Fruit fly (Drosophila melanogaster) whole organism, prepupa: ENCODE data around the gene Pex1.

Source experiments
- Blimp-1 ChIP-seq: fragments of 200-800 bp; sonication (Bioruptor generic); optimal IDR thresholded peaks from 3 replicates; lab custom pipeline; 2017; ENCODE audit warnings: missing biosample characterization, missing genetic modification characterization, mild to moderate bottlenecking, moderate library complexity, missing genetic modification reagents
- CG11294 ChIP-seq: fragments of 200-800 bp; sonication (Bioruptor generic); IDR thresholded peaks from 2 replicates; pipeline ENCODE4 v1.3.6; 2022; ENCODE audit warnings: missing biosample characterization, missing genetic modification characterization
- CG11902 ChIP-seq: fragments of 200-800 bp; sonication (Bioruptor generic); optimal IDR thresholded peaks from 3 replicates; lab custom pipeline; 2016; ENCODE audit warnings: missing biosample characterization, missing genetic modification characterization
- CG1621 ChIP-seq: fragments of 200-800 bp; sonication (Bioruptor generic); optimal IDR thresholded peaks from 3 replicates; lab custom pipeline; 2018; ENCODE audit warnings: missing biosample characterization, mild to moderate bottlenecking, missing genetic modification characterization
- CG16779 ChIP-seq: fragments of 200-800 bp; sonication (Bioruptor generic); optimal IDR thresholded peaks from 3 replicates; lab custom pipeline; 2017; ENCODE audit warnings: missing biosample characterization, mild to moderate bottlenecking, missing genetic modification characterization
- CG34406 ChIP-seq: fragments of 200-800 bp; sonication (Bioruptor generic); optimal IDR thresholded peaks from 3 replicates; lab custom pipeline; 2016; ENCODE audit warnings: missing biosample characterization, missing genetic modification characterization
- CG3919 ChIP-seq: fragments of 200-800 bp; sonication (Bioruptor generic); optimal IDR thresholded peaks from 3 replicates; lab custom pipeline; 2016; ENCODE audit warnings: missing biosample characterization, missing genetic modification characterization
- CG4318 ChIP-seq: fragments of 200-800 bp; sonication (Bioruptor generic); optimal IDR thresholded peaks from 3 replicates; lab custom pipeline; 2017; ENCODE audit warnings: missing biosample characterization, mild to moderate bottlenecking, missing genetic modification characterization
- CG6163 ChIP-seq: fragments of 200-800 bp; sonication (Bioruptor generic); IDR thresholded peaks from 3 replicates; pipeline ENCODE4 v1.3.6; 2022; ENCODE audit warnings: missing biosample characterization, missing genetic modification characterization
- CG6792 ChIP-seq: fragments of 200-800 bp; sonication (Bioruptor generic); optimal IDR thresholded peaks from 3 replicates; lab custom pipeline; 2016; ENCODE audit warnings: missing biosample characterization, missing genetic modification characterization
- CG6808 ChIP-seq: fragments of 200-800 bp; sonication (Bioruptor generic); optimal IDR thresholded peaks from 3 replicates; lab custom pipeline; 2017; ENCODE audit warnings: missing biosample characterization, missing genetic modification characterization, mild to moderate bottlenecking, moderate library complexity, missing genetic modification reagents
- CG6854 ChIP-seq: fragments of 200-800 bp; sonication (Bioruptor generic); optimal IDR thresholded peaks from 2 replicates; lab custom pipeline; 2017; ENCODE audit warnings: missing biosample characterization, mild to moderate bottlenecking, missing genetic modification characterization
- CG8119 ChIP-seq: fragments of 200-800 bp; sonication (Bioruptor generic); IDR thresholded peaks from 3 replicates; pipeline ENCODE4 v1.3.6; 2022; ENCODE audit warnings: missing biosample characterization, missing genetic modification characterization
- CG8319 ChIP-seq: fragments of 200-800 bp; sonication (Bioruptor generic); optimal IDR thresholded peaks from 3 replicates; lab custom pipeline; 2016; ENCODE audit warnings: missing biosample characterization, missing genetic modification characterization
- CG8632 ChIP-seq: fragments of 200-800 bp; sonication (Bioruptor generic); optimal IDR thresholded peaks from 3 replicates; lab custom pipeline; 2016; ENCODE audit warnings: missing biosample characterization, missing genetic modification characterization
- CG9139 ChIP-seq: fragments of 200-800 bp; sonication (Bioruptor generic); optimal IDR thresholded peaks from 3 replicates; lab custom pipeline; 2017; ENCODE audit warnings: missing biosample characterization, mild to moderate bottlenecking, missing genetic modification characterization
- Eip78C ChIP-seq: fragments of 200-800 bp; sonication (Bioruptor generic); peaks from one replicate; lab custom pipeline; 2016; ENCODE audit warnings: missing biosample characterization, missing genetic modification characterization
- Eip93F ChIP-seq: fragments of 200-800 bp; sonication (Bioruptor generic); optimal IDR thresholded peaks from 2 replicates; lab custom pipeline; 2016; ENCODE audit warnings: missing biosample characterization, mild to moderate bottlenecking, missing genetic modification characterization
- Ets21C ChIP-seq: fragments of 200-800 bp; sonication (Bioruptor generic); optimal IDR thresholded peaks from 3 replicates; lab custom pipeline; 2016; ENCODE audit warnings: missing biosample characterization, missing genetic modification characterization
- Ets96B ChIP-seq: fragments of 200-800 bp; optimal IDR thresholded peaks from 2 replicates; lab custom pipeline; 2019; ENCODE audit warnings: missing biosample characterization, mild to moderate bottlenecking, missing genetic modification characterization, moderate library complexity
- Gug ChIP-seq: fragments of 200-800 bp; sonication (Bioruptor generic); IDR thresholded peaks from 2 replicates; pipeline ENCODE4 v1.3.6; 2022; ENCODE audit warnings: missing biosample characterization, missing genetic modification characterization
- Hr39 ChIP-seq: fragments of 200-800 bp; sonication (Bioruptor generic); optimal IDR thresholded peaks from 2 replicates; lab custom pipeline; 2016; ENCODE audit warnings: missing biosample characterization, missing genetic modification characterization
- Hr4 ChIP-seq: fragments of 200-800 bp; sonication (Bioruptor generic); optimal IDR thresholded peaks from 3 replicates; lab custom pipeline; 2016; ENCODE audit warnings: missing biosample characterization, missing genetic modification characterization
- Met ChIP-seq: fragments of 200-800 bp; sonication (Bioruptor generic); optimal IDR thresholded peaks from 3 replicates; lab custom pipeline; 2016; ENCODE audit warnings: missing biosample characterization, missing genetic modification characterization
- OdsH ChIP-seq: fragments of 200-800 bp; sonication (Bioruptor generic); optimal IDR thresholded peaks from 3 replicates; lab custom pipeline; 2016; ENCODE audit warnings: missing biosample characterization, missing genetic modification characterization
- Smox ChIP-seq: fragments of 200-800 bp; sonication (Bioruptor generic); optimal IDR thresholded peaks from 3 replicates; lab custom pipeline; 2016; ENCODE audit warnings: missing biosample characterization, missing genetic modification characterization
- Sox102F ChIP-seq: fragments of 200-800 bp; sonication (Bioruptor generic); optimal IDR thresholded peaks from 2 replicates; lab custom pipeline; 2016; ENCODE audit warnings: missing biosample characterization, mild to moderate bottlenecking, missing genetic modification characterization
- Sox14 ChIP-seq: fragments of 200-800 bp; sonication (Bioruptor generic); optimal IDR thresholded peaks from 3 replicates; lab custom pipeline; 2016; ENCODE audit warnings: missing biosample characterization, missing genetic modification characterization
- achi ChIP-seq: fragments of 200-800 bp; sonication (Bioruptor generic); optimal IDR thresholded peaks from 3 replicates; lab custom pipeline; 2016; ENCODE audit warnings: missing biosample characterization, missing genetic modification characterization
- cyc ChIP-seq: fragments of 200-800 bp; sonication (Bioruptor generic); optimal IDR thresholded peaks from 3 replicates; lab custom pipeline; 2016; ENCODE audit warnings: missing biosample characterization, missing genetic modification characterization
- dsx ChIP-seq: fragments of 200-800 bp; optimal IDR thresholded peaks from 3 replicates; lab custom pipeline; 2019; ENCODE audit warnings: missing biosample characterization, mild to moderate bottlenecking, missing genetic modification characterization, moderate library complexity; ENCODE audit not compliant: poor library complexity, severe bottlenecking
- eg ChIP-seq: fragments of 200-800 bp; sonication (Bioruptor generic); IDR thresholded peaks from 3 replicates; pipeline ENCODE4 v1.3.6; 2022; ENCODE audit warnings: missing biosample characterization, missing genetic modification characterization
- esn ChIP-seq: fragments of 200-800 bp; sonication (Bioruptor generic); optimal IDR thresholded peaks from 2 replicates; lab custom pipeline; 2016; ENCODE audit warnings: missing biosample characterization, mild to moderate bottlenecking, missing genetic modification characterization, moderate library complexity
- fd59A ChIP-seq: fragments of 200-800 bp; sonication (Bioruptor generic); optimal IDR thresholded peaks from 2 replicates; lab custom pipeline; 2017; ENCODE audit warnings: missing biosample characterization, mild to moderate bottlenecking, missing genetic modification characterization, missing genetic modification reagents
- fkh ChIP-seq: fragments of 200-800 bp; sonication (Bioruptor generic); optimal IDR thresholded peaks from 3 replicates; lab custom pipeline; 2017; ENCODE audit warnings: missing biosample characterization, mild to moderate bottlenecking, missing genetic modification characterization, moderate library complexity
- lz ChIP-seq: fragments of 200-800 bp; sonication (Bioruptor generic); optimal IDR thresholded peaks from 3 replicates; lab custom pipeline; 2016; ENCODE audit warnings: missing biosample characterization, missing genetic modification characterization
- net ChIP-seq: fragments of 200-800 bp; sonication (Bioruptor generic); optimal IDR thresholded peaks from 3 replicates; lab custom pipeline; 2016; ENCODE audit warnings: missing biosample characterization, missing genetic modification characterization
- pdm3 ChIP-seq: fragments of 200-800 bp; sonication (Bioruptor generic); optimal IDR thresholded peaks from 3 replicates; lab custom pipeline; 2016; ENCODE audit warnings: missing biosample characterization, missing genetic modification characterization
- salr ChIP-seq, 2 experiments: fragments of 200-800 bp; sonication (Bioruptor generic); optimal IDR thresholded peaks; 3 replicates each; lab custom pipeline; 2016 to 2018; ENCODE audit warnings: missing biosample characterization in 2 of 2, missing genetic modification characterization in 2 of 2, mild to moderate bottlenecking in 1 of 2
- svp ChIP-seq: fragments of 200-800 bp; sonication (Bioruptor generic); peaks from one replicate; lab custom pipeline; 2016; ENCODE audit warnings: missing biosample characterization, missing genetic modification characterization
- topi ChIP-seq: fragments of 200-800 bp; sonication (Bioruptor generic); optimal IDR thresholded peaks from 3 replicates; lab custom pipeline; 2016; ENCODE audit warnings: missing biosample characterization, missing genetic modification characterization

Gene Pex1

DNA sequence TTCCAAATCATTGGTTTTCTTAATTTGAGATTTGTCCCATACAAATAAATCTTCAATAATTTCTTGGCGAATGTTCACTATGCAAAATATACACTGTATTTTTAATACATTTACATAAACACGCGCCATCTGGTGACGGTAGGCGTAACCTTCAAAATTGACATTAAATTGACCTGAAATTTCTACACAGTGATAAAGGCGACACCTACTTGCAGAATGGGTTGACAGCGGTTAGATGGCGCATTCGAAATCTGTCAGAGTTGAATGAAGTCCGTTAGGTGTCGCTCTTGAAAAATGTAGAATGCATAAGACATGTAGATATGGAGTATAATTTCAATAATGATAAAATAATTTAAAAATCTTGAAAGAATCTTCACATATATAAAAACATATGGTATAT is 39.7 kb downstream of the Pex1 start (continued):
- TF ChIP-seq Sox14 (GFP tag; lab: Kevin White, UChicago): peak; percentile 59
- TF ChIP-seq net (GFP tag; lab: Kevin White, UChicago): no peak
- peak; percentile 56 for TF ChIP-seq esn (GFP tag; lab: Kevin White, UChicago)
- peak; percentile 73 for TF ChIP-seq Eip78C (GFP tag; lab: Kevin White, UChicago)
- no peak for TF ChIP-seq Blimp-1 (GFP tag; lab: Kevin White, UChicago)
- no peak for TF ChIP-seq CG34406
- TF ChIP-seq achi (GFP tag; lab: Kevin White, UChicago): no peak
- no peak for TF ChIP-seq Ets96B (tag; lab: Kevin White, UChicago)
- TF ChIP-seq Ets21C (GFP tag; lab: Kevin White, UChicago): peak; percentile 50
- peak; percentile 4 for TF ChIP-seq fkh (GFP tag; lab: Kevin White, UChicago)
- TF ChIP-seq CG6792: peak; percentile 29
- TF ChIP-seq CG11294 (GFP tag; lab: Robert Waterston, UW): no peak
- peak; percentile 88 for TF ChIP-seq Hr39 (GFP tag; lab: Kevin White, UChicago)
- TF ChIP-seq topi (GFP tag; lab: Kevin White, UChicago): peak; percentile 58
- peak; percentile 45 for TF ChIP-seq Met (GFP tag; lab: Kevin White, UChicago)
- no peak for TF ChIP-seq Eip93F
- no peak for TF ChIP-seq CG8319 (GFP tag; lab: Kevin White, UChicago)
- peak; percentile 60 for TF ChIP-seq CG3919
- no peak for TF ChIP-seq svp
- TF ChIP-seq CG6808 (GFP tag; lab: Kevin White, UChicago): no peak
- TF ChIP-seq CG6854: no peak
- no peak; the same call in 2 of the 3 replicates for TF ChIP-seq eg (GFP tag; lab: Robert Waterston, UW)
- peak; percentile 80 for TF ChIP-seq cyc (GFP tag; lab: Kevin White, UChicago)
- TF ChIP-seq salr (GFP tag; optimal IDR thresholded peaks at IDR 0.05; lab: Kevin White, UChicago): peak in 1 of 2 experiments; percentile 43
- TF ChIP-seq dsx: no peak
- TF ChIP-seq CG6163: no peak
- TF ChIP-seq CG16779 (tag; lab: Kevin White, UChicago): no peak
- no peak for TF ChIP-seq Smox (GFP tag; lab: Kevin White, UChicago)
- peak; percentile 35 for TF ChIP-seq Hr4 (GFP tag; lab: Kevin White, UChicago)
- TF ChIP-seq Gug (GFP tag; lab: Robert Waterston, UW): no peak
- TF ChIP-seq lz (GFP tag; lab: Kevin White, UChicago): peak; percentile 76
- no peak for TF ChIP-seq Sox102F (GFP tag; lab: Kevin White, UChicago)
- TF ChIP-seq, all 60 proteins: peak for 22

DNA sequence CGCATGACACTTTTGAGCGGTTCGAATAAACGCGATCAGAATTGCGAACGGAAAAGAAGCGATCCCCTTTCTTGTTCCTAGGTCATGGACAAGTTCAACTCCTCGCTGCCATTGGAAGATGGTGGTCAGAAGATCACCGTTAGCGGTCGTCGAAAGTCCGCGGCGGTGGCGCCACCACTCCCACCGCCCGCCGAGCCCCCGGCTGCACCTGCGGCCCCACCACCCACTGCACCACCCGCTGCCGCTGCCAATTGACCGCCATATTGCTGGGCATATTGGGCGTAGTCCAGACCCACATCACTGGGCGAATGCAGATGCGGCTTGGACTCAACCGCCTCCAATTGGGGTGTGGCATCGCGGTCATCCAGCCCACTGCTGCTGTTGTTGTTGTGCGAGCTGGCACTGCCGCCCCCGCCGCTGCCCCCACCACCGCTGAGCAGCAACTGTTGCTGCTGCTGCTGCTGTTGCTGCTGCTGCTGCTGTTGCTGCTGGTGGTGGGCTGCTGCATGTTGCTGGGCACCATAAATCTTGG is 41.3 kb downstream of the Pex1 start:
- TF ChIP-seq CG1621 (no peak), OdsH (GFP tag; lab: Kevin White, UChicago) (no peak), lz (GFP tag; lab: Kevin White, UChicago) (no peak), svp (peak; percentile 21), CG6854 (no peak), Hr4 (GFP tag; lab: Kevin White, UChicago) (no peak), fkh (GFP tag; lab: Kevin White, UChicago) (no peak)

DNA sequence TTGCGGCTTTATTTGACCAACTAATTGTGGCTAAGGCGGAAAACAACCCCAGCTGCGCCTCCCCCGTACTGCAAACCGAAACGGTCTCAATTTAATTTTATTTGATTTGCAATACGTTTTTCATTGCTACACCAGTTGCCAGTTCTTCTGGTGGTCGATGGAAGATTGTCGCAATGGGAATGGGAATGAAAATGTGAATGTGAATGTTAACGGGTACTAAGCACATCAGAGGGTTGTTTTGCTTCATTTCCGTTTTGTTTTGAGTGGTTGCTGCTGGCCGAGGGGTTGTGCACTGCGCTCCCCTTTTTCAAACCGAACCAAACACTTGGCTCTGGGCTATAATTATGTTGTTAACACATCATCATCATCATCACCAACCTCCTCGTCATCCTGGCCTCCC is 42.4 kb downstream of the Pex1 start:
- no peak for TF ChIP-seq dsx
- no peak for TF ChIP-seq Met (GFP tag; lab: Kevin White, UChicago)
- TF ChIP-seq CG4318 (GFP tag; lab: Kevin White, UChicago): no peak
- no peak for TF ChIP-seq CG8119
- no peak for TF ChIP-seq topi (GFP tag; lab: Kevin White, UChicago)
- TF ChIP-seq eg (GFP tag; lab: Robert Waterston, UW): no peak
- no peak for TF ChIP-seq CG6163
- TF ChIP-seq fd59A: no peak
- no peak for TF ChIP-seq CG9139 (GFP tag; lab: Kevin White, UChicago)
- no peak for TF ChIP-seq CG11902 (GFP tag; lab: Kevin White, UChicago)
- TF ChIP-seq OdsH (GFP tag; lab: Kevin White, UChicago): no peak
- TF ChIP-seq Eip93F: no peak
- no peak for TF ChIP-seq Smox (GFP tag; lab: Kevin White, UChicago)
- no peak for TF ChIP-seq net (GFP tag; lab: Kevin White, UChicago)
- TF ChIP-seq Hr39 (GFP tag; lab: Kevin White, UChicago): no peak
- TF ChIP-seq pdm3 (GFP tag; lab: Kevin White, UChicago): no peak
- TF ChIP-seq CG8632 (GFP tag; lab: Kevin White, UChicago): no peak
